Worm (Caenorhabditis elegans) whole organism, L4 larva: ENCODE data around the gene ZK355.8.

Experiments used
- F37D6.2 ChIP-seq: sonication (generic microtip); optimal IDR thresholded peaks from 2 replicates; lab custom pipeline; 2016; ENCODE audit warnings: mild to moderate bottlenecking, missing genetic modification characterization, missing compliant biosample characterization
- F49E8.2 ChIP-seq: sonication (generic microtip); optimal IDR thresholded peaks from 2 replicates; lab custom pipeline; 2016; ENCODE audit warnings: missing compliant biosample characterization, mild to moderate bottlenecking, missing genetic modification characterization, borderline replicate concordance
- R02D3.7 ChIP-seq: fragments of 150-350 bp; sonication (generic microtip); optimal IDR thresholded peaks from 3 replicates; lab custom pipeline; 2014; ENCODE audit warnings: missing biosample characterization, missing genetic modification characterization
- T26A8.4 ChIP-seq: fragments of 200-800 bp; sonication (Bioruptor generic); IDR thresholded peaks from 2 replicates; pipeline ENCODE4 v1.3.6; 2022; ENCODE audit warnings: missing genetic modification characterization, missing compliant biosample characterization
- Y105C5A.15 ChIP-seq: fragments of 200-800 bp; sonication (Bioruptor generic); IDR thresholded peaks from 2 replicates; pipeline ENCODE4 v1.3.6; 2022; ENCODE audit warnings: missing genetic modification characterization, missing compliant biosample characterization
- aha-1 ChIP-seq: fragments of 150-350 bp; peaks from one replicate; lab custom pipeline; 2014; ENCODE audit warnings: missing biosample characterization, missing genetic modification characterization
- aly-2 ChIP-seq: sonication (generic microtip); optimal IDR thresholded peaks from 2 replicates; lab custom pipeline; 2018; ENCODE audit warnings: missing biosample characterization, missing genetic modification characterization
- arid-1 ChIP-seq: fragments of 200-800 bp; sonication (Bioruptor generic); conservative IDR thresholded peaks from 2 replicates; pipeline ENCODE4 v1.3.6; 2022; ENCODE audit warnings: missing genetic modification reagents, missing genetic modification characterization, missing compliant biosample characterization
- daf-19 ChIP-seq: fragments of 200-800 bp; sonication (Bioruptor generic); conservative IDR thresholded peaks from 2 replicates; pipeline ENCODE4 v1.3.6; 2022; ENCODE audit warnings: missing genetic modification characterization, missing compliant biosample characterization
- dmd-6 ChIP-seq: fragments of 200-800 bp; sonication (Bioruptor generic); IDR thresholded peaks from 2 replicates; pipeline ENCODE4 v1.3.6; 2022; ENCODE audit warnings: missing genetic modification reagents, missing genetic modification characterization, missing compliant biosample characterization
- dmd-8 ChIP-seq: fragments of 200-800 bp; sonication (Bioruptor generic); IDR thresholded peaks from 2 replicates; pipeline ENCODE4 v1.3.6; 2022; ENCODE audit warnings: missing genetic modification characterization, missing compliant biosample characterization
- dmd-9 ChIP-seq: fragments of 200-800 bp; sonication (Bioruptor generic); IDR thresholded peaks from 2 replicates; pipeline ENCODE4 v1.3.6; 2022; ENCODE audit warnings: missing genetic modification reagents, missing genetic modification characterization, missing compliant biosample characterization
- dpl-1 ChIP-seq: fragments of 150-350 bp; optimal IDR thresholded peaks from 2 replicates; lab custom pipeline; 2014; ENCODE audit warnings: missing biosample characterization, missing genetic modification reagents, missing genetic modification characterization
- duxl-1 ChIP-seq: sonication (generic microtip); optimal IDR thresholded peaks from 2 replicates; lab custom pipeline; 2016; ENCODE audit warnings: mild to moderate bottlenecking, missing genetic modification characterization, moderate library complexity, missing compliant biosample characterization; ENCODE audit not compliant: poor library complexity
- fkh-10 ChIP-seq: fragments of 150-350 bp; optimal IDR thresholded peaks from 2 replicates; lab custom pipeline; 2014; ENCODE audit warnings: missing biosample characterization, missing genetic modification reagents, missing genetic modification characterization
- hif-1 ChIP-seq, 2 experiments: sonication (generic microtip); optimal IDR thresholded peaks; 2 replicates each; lab custom pipeline; 2016 to 2017; ENCODE audit warnings: missing compliant biosample characterization in 2 of 2, missing genetic modification characterization in 2 of 2, missing genetic modification reagents in 2 of 2, missing genotype in 2 of 2, mild to moderate bottlenecking in 1 of 2
- jun-1 ChIP-seq: fragments of 150-350 bp; optimal IDR thresholded peaks from 2 replicates; lab custom pipeline; 2014; ENCODE audit warnings: missing biosample characterization, missing genetic modification reagents, missing genetic modification characterization
- lin-15B ChIP-seq: fragments of 150-350 bp; sonication (generic microtip); optimal IDR thresholded peaks from 3 replicates; lab custom pipeline; 2014; ENCODE audit warnings: missing biosample characterization, missing genetic modification characterization
- lin-38 ChIP-seq: fragments of 200-800 bp; sonication (Bioruptor generic); IDR thresholded peaks from 2 replicates; pipeline ENCODE4 v1.3.6; 2022; ENCODE audit warnings: missing genetic modification reagents, missing genetic modification characterization, missing compliant biosample characterization
- mdt-29 ChIP-seq: fragments of 200-800 bp; sonication (Bioruptor generic); IDR thresholded peaks from 2 replicates; pipeline ENCODE4 v1.3.6; 2022; ENCODE audit warnings: missing genetic modification reagents, missing genetic modification characterization, missing compliant biosample characterization
- mes-2 ChIP-seq: sonication (generic microtip); optimal IDR thresholded peaks from 2 replicates; lab custom pipeline; 2016; ENCODE audit warnings: missing genotype, mild to moderate bottlenecking, missing genetic modification characterization, missing compliant biosample characterization; ENCODE audit not compliant: poor library complexity, severe bottlenecking
- mxl-3 ChIP-seq: fragments of 200-800 bp; sonication (Bioruptor generic); optimal IDR thresholded peaks from 2 replicates; lab custom pipeline; 2018; ENCODE audit warnings: mild to moderate bottlenecking, missing genetic modification characterization, missing compliant biosample characterization
- nhr-237 ChIP-seq: sonication (generic microtip); optimal IDR thresholded peaks from 2 replicates; lab custom pipeline; 2017; ENCODE audit warnings: missing biosample characterization, missing genetic modification characterization
- nhr-77 ChIP-seq: fragments of 150-350 bp; optimal IDR thresholded peaks from 2 replicates; lab custom pipeline; 2014; ENCODE audit warnings: missing biosample characterization, missing genetic modification characterization
- pha-4 ChIP-seq, 2 experiments: fragments of 150-350 bp in 1 of 2; fragments of 200-800 bp in 1 of 2; sonication (Bioruptor generic) in 1 of 2; IDR thresholded peaks in 1 of 2; optimal IDR thresholded peaks in 1 of 2; 2 replicates each; pipeline versions ENCODE4 v1.3.6 to Lab custom; 2014 to 2022; ENCODE audit warnings: missing genetic modification characterization in 2 of 2, missing genetic modification reagents in 2 of 2, missing biosample characterization in 1 of 2, missing compliant biosample characterization in 1 of 2
- saeg-2 ChIP-seq: fragments of 200-800 bp; sonication (Bioruptor generic); IDR thresholded peaks from 2 replicates; pipeline ENCODE4 v1.3.6; 2022; ENCODE audit warnings: missing genetic modification reagents, missing genetic modification characterization, missing compliant biosample characterization
- set-16 ChIP-seq: fragments of 200-800 bp; sonication (Bioruptor generic); IDR thresholded peaks from 2 replicates; pipeline ENCODE4 v1.3.6; 2022; ENCODE audit warnings: missing genetic modification reagents, missing genetic modification characterization, missing compliant biosample characterization
- snpc-4 ChIP-seq: fragments of 150-350 bp; optimal IDR thresholded peaks from 2 replicates; lab custom pipeline; 2014; ENCODE audit warnings: missing biosample characterization, missing genetic modification characterization
- spr-1 ChIP-seq: sonication (generic microtip); optimal IDR thresholded peaks from 2 replicates; lab custom pipeline; 2016; ENCODE audit warnings: mild to moderate bottlenecking, missing genetic modification characterization, missing compliant biosample characterization
- spr-3 ChIP-seq: fragments of 200-800 bp; sonication (Bioruptor generic); optimal IDR thresholded peaks from 2 replicates; lab custom pipeline; 2018; ENCODE audit warnings: mild to moderate bottlenecking, missing genetic modification characterization, missing compliant biosample characterization
- unc-130 ChIP-seq: sonication (generic microtip); optimal IDR thresholded peaks from 2 replicates; lab custom pipeline; 2016; ENCODE audit warnings: missing genetic modification reagents, missing genetic modification characterization, missing compliant biosample characterization
- unc-39 ChIP-seq: sonication (generic microtip); optimal IDR thresholded peaks from 2 replicates; lab custom pipeline; 2017; ENCODE audit warnings: missing biosample characterization, missing genetic modification characterization
- unc-62 ChIP-seq, 3 experiments: fragments of 150-350 bp in 1 of 3; sonication (generic microtip); optimal IDR thresholded peaks in 2 of 3; peaks in 1 of 3; 1 replicate in 1 of 3; 2 replicates in 2 of 3; lab custom pipeline; 2014 to 2017; ENCODE audit warnings: missing biosample characterization in 3 of 3, missing genetic modification characterization in 3 of 3, missing genetic modification reagents in 3 of 3, missing genotype in 1 of 3
- zag-1 ChIP-seq: fragments of 150-350 bp; optimal IDR thresholded peaks from 2 replicates; lab custom pipeline; 2014; ENCODE audit warnings: missing biosample characterization, missing genetic modification characterization
- ztf-7 ChIP-seq: fragments of 150-350 bp; optimal IDR thresholded peaks from 2 replicates; lab custom pipeline; 2014; ENCODE audit warnings: missing biosample characterization, missing genetic modification characterization

The ZK355.8 gene

ce11 chrII:2903748-2904147 lies 23.9 kb upstream of the ZK355.8 start:
- TF ChIP-seq pha-4 (GFP tag; IDR thresholded peaks at IDR 0.05; lab: Robert Waterston, UW) (peak; percentile 64; the same call in 1 of the 2 replicates), pha-4 (tag; optimal IDR thresholded peaks at IDR 0.05; lab: Kevin White, UChicago) (no peak), Y105C5A.15 (GFP tag; lab: Robert Waterston, UW) (no peak), set-16 (GFP tag; lab: Robert Waterston, UW) (peak; percentile 96), aha-1 (tag; lab: Kevin White, UChicago) (peak; percentile 63), lin-15B (tag; lab: Kevin White, UChicago) (no peak)

ce11 chrII:2913505-2913904 lies 14.1 kb upstream of the ZK355.8 start, which contains the start of gene ubc-15:
Gene ubc-15 (minus strand): TSS chrII:2913605.
- TF ChIP-seq zag-1 (tag; lab: Kevin White, UChicago) (no peak), nhr-77 (tag; lab: Kevin White, UChicago) (no peak), ztf-7 (tag; lab: Kevin White, UChicago) (no peak), F37D6.2 (no peak), mdt-29 (GFP tag; lab: Robert Waterston, UW) (no peak), mxl-3 (GFP tag; lab: Kevin White, UChicago) (no peak), arid-1 (GFP tag; lab: Robert Waterston, UW) (no peak), spr-1 (no peak), spr-3 (no peak), dmd-8 (GFP tag; lab: Robert Waterston, UW) (no peak), daf-19 (GFP tag; lab: Robert Waterston, UW) (no peak), duxl-1 (no peak), dmd-6 (GFP tag; lab: Robert Waterston, UW) (no peak), hif-1 (tag; optimal IDR thresholded peaks at IDR 0.05; lab: Kevin White, UChicago) (no peak), dmd-9 (GFP tag; lab: Robert Waterston, UW) (no peak), aly-2 (tag; lab: Kevin White, UChicago) (no peak), jun-1 (tag; lab: Kevin White, UChicago) (no peak), unc-39 (tag; lab: Kevin White, UChicago) (no peak), T26A8.4 (no peak)

- TF ChIP-seq saeg-2 = no peak
- TF ChIP-seq snpc-4 = no peak
- TF ChIP-seq aha-1 (tag; lab: Kevin White, UChicago) = peak; percentile 62
- no peak for TF ChIP-seq nhr-237 (tag; lab: Kevin White, UChicago)
- peak in 1 of 2 experiments; percentile 26 for TF ChIP-seq hif-1 (tag; optimal IDR thresholded peaks at IDR 0.05; lab: Kevin White, UChicago)
- TF ChIP-seq unc-62 (GFP tag; optimal IDR thresholded peaks at IDR 0.05 in 1 of 2; lab: Kevin White, UChicago) = peak in 1 of 2 experiments; percentile 18
- no peak for TF ChIP-seq unc-62 (tag; optimal IDR thresholded peaks at IDR 0.05; lab: Kevin White, UChicago)
- TF ChIP-seq unc-130 (GFP tag; lab: Kevin White, UChicago) = peak; percentile 55
- TF ChIP-seq mes-2 (tag; lab: Kevin White, UChicago) = peak; percentile 78
- peak; percentile 65 for TF ChIP-seq dpl-1 (GFP tag; lab: Kevin White, UChicago)
- TF ChIP-seq R02D3.7 (tag; lab: Kevin White, UChicago) = no peak
- TF ChIP-seq F49E8.2 (tag; lab: Kevin White, UChicago) = peak; percentile 85
- peak; percentile 10; the same call in 1 of the 2 replicates for TF ChIP-seq lin-38
- TF ChIP-seq fkh-10 = no peak
These were observed 8.3 kb upstream of the ZK355.8 start, which contains the start of the genes ncap-1 and Y110A2AR.1 for ce11 chrII:2919074-2919857. Gene ncap-1 (minus strand): TSS chrII:2919314. Gene Y110A2AR.1 (plus strand): TSS chrII:2919710.
